Worm (Caenorhabditis elegans) whole organism, late embryonic: ENCODE measurements around the gene pfas-1.

Experiments
- ceh-6 ChIP-seq: fragments of 200-800 bp; sonication (Bioruptor generic); optimal IDR thresholded peaks from 2 replicates; lab custom pipeline; 2018; ENCODE audit warnings: mild to moderate bottlenecking, missing genetic modification characterization, missing compliant biosample characterization
- dve-1 ChIP-seq: sonication (generic microtip); optimal IDR thresholded peaks from 2 replicates; lab custom pipeline; 2017; ENCODE audit warnings: antibody characterized with exemption, mild to moderate bottlenecking, missing genetic modification characterization, missing compliant biosample characterization
- fkh-10 ChIP-seq: fragments of 150-350 bp; optimal IDR thresholded peaks from 2 replicates; lab custom pipeline; 2014; ENCODE audit warnings: missing biosample characterization, missing genetic modification reagents, missing genetic modification characterization
- pros-1 ChIP-seq: fragments of 150-350 bp; optimal IDR thresholded peaks from 2 replicates; lab custom pipeline; 2014; ENCODE audit warnings: missing biosample characterization, missing genetic modification reagents, missing genetic modification characterization
- ref-2 ChIP-seq: sonication (generic microtip); optimal IDR thresholded peaks from 2 replicates; lab custom pipeline; 2016; ENCODE audit warnings: missing genetic modification characterization, missing compliant biosample characterization
- unc-3 ChIP-seq, 2 experiments: fragments of 200-800 bp in 1 of 2; sonication (Bioruptor generic) in 1 of 2; sonication (generic microtip) in 1 of 2; conservative IDR thresholded peaks in 1 of 2; optimal IDR thresholded peaks in 1 of 2; 2 replicates each; pipeline versions ENCODE4 v1.3.6 to Lab custom; 2016 to 2022; ENCODE audit warnings: missing compliant biosample characterization in 2 of 2, missing genetic modification characterization in 2 of 2, missing genetic modification reagents in 1 of 2

DNA sequence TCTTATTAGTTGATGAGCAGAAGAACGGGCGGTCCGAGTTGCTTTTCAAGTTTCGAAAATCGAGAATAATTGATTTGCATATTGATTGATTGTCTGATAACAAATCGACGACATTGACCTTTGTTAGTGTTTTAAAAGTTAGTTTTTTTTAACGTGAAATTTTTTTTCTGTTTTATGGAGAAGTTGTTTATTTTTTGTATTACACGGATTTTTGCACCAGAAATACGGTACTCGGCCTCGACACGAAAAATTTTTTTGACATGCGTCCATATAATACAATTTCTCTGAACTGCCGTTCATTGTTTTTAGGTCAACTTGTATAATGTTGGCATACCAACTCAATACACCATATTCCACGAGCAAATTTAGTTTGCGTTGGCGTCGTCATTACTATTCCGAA, 12.3 kb upstream of the pfas-1 start, which contains the start of gene T23F11.2:
- no peak for TF ChIP-seq dve-1 (tag; lab: Kevin White, UChicago)
- no peak for TF ChIP-seq fkh-10 (GFP tag; lab: Kevin White, UChicago)
- TF ChIP-seq ceh-6 (GFP tag; lab: Kevin White, UChicago), result no peak
- no peak for TF ChIP-seq ref-2 (tag; lab: Kevin White, UChicago)
- TF ChIP-seq pros-1 (tag; lab: Kevin White, UChicago), result no peak
- no peak for TF ChIP-seq unc-3 (GFP tag; conservative IDR thresholded peaks at IDR 0.05; lab: Robert Waterston, UW)
- TF ChIP-seq unc-3 (tag; optimal IDR thresholded peaks at IDR 0.05; lab: Kevin White, UChicago), result no peak
